Fruit fly (Drosophila melanogaster) whole organism, adult: ENCODE measurements around the gene Nnk.

Experiments used
- CG11617 ChIP-seq: fragments of 200-800 bp; sonication (Bioruptor generic); optimal IDR thresholded peaks from 2 replicates; lab custom pipeline; 2017; ENCODE audit warnings: mild to moderate bottlenecking, missing biosample characterization, missing genetic modification reagents, missing genetic modification characterization
- CG1620 ChIP-seq: fragments of 200-800 bp; sonication (Bioruptor generic); optimal IDR thresholded peaks from 2 replicates; lab custom pipeline; 2016; ENCODE audit warnings: missing biosample characterization, missing genetic modification characterization
- CG33017 ChIP-seq: fragments of 200-800 bp; sonication (Bioruptor generic); optimal IDR thresholded peaks from 2 replicates; lab custom pipeline; 2018; ENCODE audit warnings: missing biosample characterization, mild to moderate bottlenecking, missing genetic modification characterization, moderate library complexity
- Hr96 ChIP-seq: fragments of 200-800 bp; sonication (Bioruptor generic); optimal IDR thresholded peaks from 2 replicates; lab custom pipeline; 2016; ENCODE audit warnings: missing biosample characterization, missing genetic modification characterization
- kay ChIP-seq: fragments of 200-800 bp; sonication (Bioruptor generic); peaks from one replicate; lab custom pipeline; 2016; ENCODE audit warnings: missing biosample characterization, missing genetic modification characterization, borderline replicate concordance
- ovo ChIP-seq: fragments of 200-800 bp; sonication (Bioruptor generic); optimal IDR thresholded peaks from 2 replicates; lab custom pipeline; 2016; ENCODE audit warnings: missing biosample characterization, missing genetic modification characterization

DNA sequence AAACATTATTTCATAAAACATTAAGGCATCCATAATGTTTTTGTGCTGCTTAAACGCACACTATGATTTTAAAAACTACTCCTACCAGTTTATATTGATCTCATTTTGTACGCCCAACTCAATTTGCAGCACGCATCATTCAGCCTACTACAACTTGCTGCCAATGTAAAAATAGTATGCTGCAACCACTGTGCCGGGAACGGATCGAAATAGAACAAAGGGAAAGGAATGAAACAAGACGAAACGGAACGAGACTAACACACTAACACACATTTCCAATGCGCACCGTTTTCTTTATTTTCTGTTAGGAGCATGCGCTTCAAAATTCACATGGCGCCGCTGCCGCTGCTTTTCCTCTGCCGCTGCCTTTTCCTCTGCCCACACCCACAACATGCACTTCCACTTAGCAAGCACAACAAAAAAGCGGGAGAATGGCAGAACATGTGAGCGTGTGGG, 28.1 kb downstream of the Nnk start:
- TF ChIP-seq Hr96 (GFP tag; lab: Kevin White, UChicago) (no peak), CG11617 (GFP tag; lab: Kevin White, UChicago) (no peak), CG33017 (tag; lab: Kevin White, UChicago) (no peak), CG1620 (GFP tag; lab: Kevin White, UChicago) (no peak), kay (GFP tag; lab: Kevin White, UChicago) (no peak), ovo (GFP tag; lab: Kevin White, UChicago) (no peak)
